Worm (Caenorhabditis elegans): ENCODE measurements around the gene acp-4.

DNA sequence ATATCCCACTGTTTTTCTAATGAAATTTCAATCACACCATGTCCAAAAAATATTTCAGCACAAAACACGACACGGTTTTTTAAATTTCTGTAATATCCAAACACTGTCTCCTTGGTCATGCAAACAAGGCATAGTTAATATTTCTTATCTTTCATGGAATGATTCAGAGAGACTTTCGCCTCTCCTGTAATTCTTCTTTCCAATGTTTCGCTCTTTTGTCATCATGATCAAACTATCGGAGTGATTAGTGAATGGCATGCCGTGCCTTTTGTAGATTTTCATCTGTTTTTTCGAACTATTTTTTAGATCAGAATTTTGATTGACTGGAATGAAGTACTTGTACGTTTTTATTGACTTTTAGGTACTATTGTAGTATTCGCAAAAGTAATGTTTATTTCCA is 50.6 kb downstream of the acp-4 start:
- no peak for TF ChIP-seq nhr-76 (tag; optimal IDR thresholded peaks at IDR 0.05)
- TF ChIP-seq ceh-63 (GFP tag; optimal IDR thresholded peaks at IDR 0.05): no peak
- no peak for TF ChIP-seq fos-1 (tag; optimal IDR thresholded peaks at IDR 0.05)

All from whole organism, L1 larva.